Worm (Caenorhabditis elegans) whole organism, L4 larva: ENCODE data around the gene F52G3.1.

Experiments used
- Y105C5A.15 ChIP-seq: fragments of 200-800 bp; sonication (Bioruptor generic); IDR thresholded peaks from 2 replicates; pipeline ENCODE4 v1.3.6; 2022; ENCODE audit warnings: missing genetic modification characterization, missing compliant biosample characterization
- ZK337.2 ChIP-seq: fragments of 200-800 bp; sonication (Bioruptor generic); IDR thresholded peaks from 2 replicates; pipeline ENCODE4 v1.3.6; 2022; ENCODE audit warnings: missing genetic modification reagents, missing genetic modification characterization, missing compliant biosample characterization
- ceh-82 ChIP-seq: sonication (generic microtip); optimal IDR thresholded peaks from 2 replicates; lab custom pipeline; 2017; ENCODE audit warnings: missing biosample characterization, missing genetic modification characterization
- lin-39 ChIP-seq: fragments of 150-350 bp; optimal IDR thresholded peaks from 2 replicates; lab custom pipeline; 2014; ENCODE audit warnings: missing biosample characterization, missing genetic modification reagents, missing genetic modification characterization
- mdl-1 ChIP-seq, 2 experiments: fragments of 150-350 bp in 1 of 2; sonication (generic microtip) in 1 of 2; optimal IDR thresholded peaks; 2 replicates each; lab custom pipeline; 2014 to 2017; ENCODE audit warnings: missing biosample characterization in 2 of 2, missing genetic modification characterization in 2 of 2
- nhr-11 ChIP-seq: fragments of 150-350 bp; optimal IDR thresholded peaks from 2 replicates; lab custom pipeline; 2014; ENCODE audit warnings: missing biosample characterization, missing genetic modification characterization
- pqm-1 ChIP-seq: sonication (generic microtip); optimal IDR thresholded peaks from 2 replicates; lab custom pipeline; 2017; ENCODE audit warnings: missing biosample characterization, missing genetic modification characterization
- ztf-7 ChIP-seq: fragments of 150-350 bp; optimal IDR thresholded peaks from 2 replicates; lab custom pipeline; 2014; ENCODE audit warnings: missing biosample characterization, missing genetic modification characterization

- TF ChIP-seq ZK337.2 (GFP tag; lab: Robert Waterston, UW) (peak; percentile 2; the same call in 1 of the 2 replicates), ztf-7 (tag; lab: Kevin White, UChicago) (no peak), lin-39 (tag; lab: Kevin White, UChicago) (no peak), ceh-82 (tag; lab: Kevin White, UChicago) (no peak), nhr-11 (tag; lab: Kevin White, UChicago) (peak; percentile 32), Y105C5A.15 (GFP tag; lab: Robert Waterston, UW) (peak; percentile 90), pqm-1 (tag; lab: Kevin White, UChicago) (no peak), mdl-1 (tag; optimal IDR thresholded peaks at IDR 0.05; lab: Kevin White, UChicago) (peak in 1 of 2 experiments; percentile 2)
Measured at ce11 chrX:16931255-16932023, 32.2 kb upstream of the F52G3.1 start.
